Worm (Caenorhabditis elegans): ENCODE data around the gene skr-7.

ce11 chrV:4432783-4433237, 10.6 kb downstream of the skr-7 start, which contains the start of gene Y47D7A.15:
- TF ChIP-seq him-1 (tag; optimal IDR thresholded peaks at IDR 0.05) = no peak
- no peak for TF ChIP-seq W03F9.2 (tag; optimal IDR thresholded peaks at IDR 0.05)
- TF ChIP-seq dao-5 (tag; optimal IDR thresholded peaks at IDR 0.05) = no peak

Measured in whole organism, L4/young adult.